Worm (Caenorhabditis elegans): ENCODE measurements around the gene Y71H2AM.29.
A peak's percentile ranks its signal among the peaks of the same experiment; 100 is the strongest.

Gene Y71H2AM.29

DNA sequence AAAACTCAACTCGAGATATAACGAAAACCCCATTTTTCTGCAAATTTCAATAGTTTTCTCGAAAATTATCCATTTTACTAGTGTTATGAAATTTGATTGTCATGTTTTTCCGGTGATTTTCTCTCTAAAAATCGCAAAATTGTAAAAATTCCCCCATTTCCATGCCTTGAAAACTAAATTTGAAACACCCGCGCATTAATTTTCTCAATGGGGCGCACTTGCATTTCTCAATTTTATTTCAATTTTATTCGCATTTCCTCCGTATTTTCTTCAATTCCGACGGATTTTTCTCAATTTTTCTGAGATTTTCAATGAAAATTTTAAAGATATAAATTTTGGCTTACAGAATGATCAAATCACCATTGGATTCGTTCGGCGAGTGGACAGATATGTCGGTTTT, 27.5 kb upstream of the Y71H2AM.29 start, which contains the start of gene Y71H2AM.3:
Gene Y71H2AM.3, plus strand, starts transcription at position 347 of the 400 bp plus-strand sequence.
- TF ChIP-seq unc-62 (GFP tag; optimal IDR thresholded peaks at IDR 0.05) (no peak), gmeb-1 (tag; optimal IDR thresholded peaks at IDR 0.05) (peak; percentile 93), sma-3 (GFP tag; optimal IDR thresholded peaks at IDR 0.05) (peak; percentile 30), unc-55 (GFP tag; optimal IDR thresholded peaks at IDR 0.05) (peak; percentile 79), C34F6.9 (tag; optimal IDR thresholded peaks at IDR 0.05) (peak; percentile 42), lin-13 (GFP tag; optimal IDR thresholded peaks at IDR 0.05) (peak; percentile 29), nhr-25 (tag; optimal IDR thresholded peaks at IDR 0.05) (peak; percentile 40), egl-27 (tag; optimal IDR thresholded peaks at IDR 0.05) (peak; percentile 30), crh-2 (tag; optimal IDR thresholded peaks at IDR 0.05) (peak; percentile 34), ztf-4 (tag; optimal IDR thresholded peaks at IDR 0.05) (no peak), nhr-10 (tag; optimal IDR thresholded peaks at IDR 0.05) (no peak), lsy-2 (tag; optimal IDR thresholded peaks at IDR 0.05) (peak; percentile 51 to 81)

DNA sequence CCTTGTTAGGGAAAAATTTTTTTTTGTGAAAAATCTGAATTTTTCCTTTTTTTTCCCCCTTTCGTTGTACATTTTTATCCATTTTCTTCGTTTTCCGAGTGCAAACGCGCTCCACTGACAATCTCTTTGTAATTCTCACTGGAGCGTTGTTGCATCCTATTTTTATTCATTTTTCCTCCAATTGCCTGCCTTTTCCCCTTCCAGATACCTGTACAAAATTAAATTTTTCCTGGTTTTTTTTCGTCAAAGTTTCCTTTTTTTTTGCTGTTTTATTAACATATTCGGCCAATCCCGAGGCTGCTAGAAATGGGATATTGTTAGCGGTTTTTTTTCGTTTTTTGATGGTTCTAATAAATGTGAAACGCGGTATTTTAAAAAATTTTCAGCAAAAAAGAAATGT, 21.2 kb upstream of the Y71H2AM.29 start:
- peak in 1 of 2 experiments; percentile 22 for TF ChIP-seq lsy-2 (tag; optimal IDR thresholded peaks at IDR 0.05)
- peak; percentile 5 for TF ChIP-seq lin-13 (GFP tag; optimal IDR thresholded peaks at IDR 0.05)
- no peak for TF ChIP-seq sma-9 (GFP tag; optimal IDR thresholded peaks at IDR 0.05)
- no peak for TF ChIP-seq sma-9 (tag; optimal IDR thresholded peaks at IDR 0.05)
- peak; percentile 12 for TF ChIP-seq ama-1 (optimal IDR thresholded peaks at IDR 0.05)
- TF ChIP-seq ztf-11 (tag; optimal IDR thresholded peaks at IDR 0.05): no peak

DNA sequence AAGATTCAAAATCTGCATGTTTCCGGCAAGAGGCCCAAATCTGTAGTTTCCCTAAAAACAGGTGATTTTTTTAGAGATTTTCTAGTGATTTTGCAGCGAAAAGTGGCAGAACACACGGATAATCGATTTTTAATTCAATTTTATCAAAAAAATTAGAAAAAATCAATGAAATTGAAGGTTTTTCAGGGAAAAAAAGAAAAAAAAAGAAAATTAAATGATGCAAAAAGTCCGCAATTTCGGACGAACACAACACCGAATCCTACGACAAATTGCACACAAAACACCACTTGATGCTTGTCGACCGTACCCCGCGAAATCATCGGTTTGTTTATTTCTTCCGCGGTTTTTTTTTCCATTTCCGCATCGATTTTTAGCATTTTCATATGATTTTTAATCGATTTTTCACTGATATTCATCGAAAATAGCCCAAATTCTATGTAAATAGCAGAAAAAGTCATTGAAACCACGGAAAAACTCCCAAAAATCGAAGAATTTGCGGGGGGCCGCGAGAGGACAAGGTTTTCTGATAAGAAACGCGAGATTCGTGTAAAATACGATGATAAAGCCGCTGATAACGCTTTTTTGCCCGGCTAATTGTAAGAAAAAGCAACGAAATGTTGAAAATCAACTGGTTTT, 17.5 kb upstream of the Y71H2AM.29 start, which contains the start of gene tufm-1:
Gene tufm-1, minus strand, starts transcription at position 51 of the 636 bp plus-strand sequence.
- TF ChIP-seq unc-55 (GFP tag; optimal IDR thresholded peaks at IDR 0.05) (peak; percentile 80), unc-62 (GFP tag; optimal IDR thresholded peaks at IDR 0.05) (no peak), lsy-2 (tag; optimal IDR thresholded peaks at IDR 0.05) (peak; percentile 85 to 97), F13H6.1 (tag; optimal IDR thresholded peaks at IDR 0.05) (peak; percentile 17), gmeb-1 (tag; optimal IDR thresholded peaks at IDR 0.05) (peak; percentile 47), crh-2 (tag; optimal IDR thresholded peaks at IDR 0.05) (peak; percentile 45), lin-13 (GFP tag; optimal IDR thresholded peaks at IDR 0.05) (peak; percentile 69), fos-1 (tag; optimal IDR thresholded peaks at IDR 0.05) (peak; percentile 32), dmd-4 (tag; optimal IDR thresholded peaks at IDR 0.05) (no peak), C34F6.9 (tag; optimal IDR thresholded peaks at IDR 0.05) (peak; percentile 78), nhr-129 (tag; optimal IDR thresholded peaks at IDR 0.05) (peak; percentile 49), nhr-25 (tag; optimal IDR thresholded peaks at IDR 0.05) (peak; percentile 42), ztf-11 (tag; optimal IDR thresholded peaks at IDR 0.05) (no peak), aly-2 (tag; optimal IDR thresholded peaks at IDR 0.05) (no peak), ztf-1 (GFP tag; conservative IDR thresholded peaks at IDR 0.05) (no peak), mdl-1 (tag; optimal IDR thresholded peaks at IDR 0.05) (no peak)

DNA sequence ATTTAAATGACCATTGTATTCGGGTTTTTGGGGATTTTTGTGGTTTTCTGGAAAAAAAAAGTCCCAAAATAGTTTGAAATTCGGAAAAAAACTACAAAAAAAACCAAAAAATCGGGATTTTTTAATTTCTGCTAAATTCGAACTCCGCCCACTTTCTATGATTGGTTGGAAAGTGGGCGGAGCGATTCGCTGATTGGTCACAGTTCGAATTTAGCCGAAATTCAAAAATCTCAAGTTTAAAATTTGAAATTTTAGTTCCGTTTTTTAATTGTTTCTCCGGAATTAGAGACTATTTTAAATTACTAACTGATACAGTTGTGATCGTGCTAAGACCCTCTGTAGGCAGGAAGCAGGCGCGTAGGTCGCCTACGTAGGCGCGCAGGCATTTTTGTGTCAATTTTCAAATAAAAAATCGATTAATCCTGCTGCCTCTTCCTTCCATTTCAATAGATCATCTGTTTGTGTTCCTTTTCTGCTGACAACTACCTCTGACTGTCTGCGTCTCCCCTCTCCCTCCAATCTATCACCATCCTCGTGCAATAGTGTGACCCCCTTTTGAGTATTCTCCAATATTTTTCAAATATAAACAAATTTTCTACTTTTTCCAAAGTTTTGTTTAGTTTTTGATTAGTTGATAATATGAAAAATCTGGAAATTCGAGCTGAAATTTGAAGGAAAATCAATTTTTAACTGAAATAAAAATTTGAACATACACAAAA, 16.2 kb upstream of the Y71H2AM.29 start:
- no peak for TF ChIP-seq nhr-11 (tag; optimal IDR thresholded peaks at IDR 0.05)
- TF ChIP-seq mab-5 (tag; optimal IDR thresholded peaks at IDR 0.05): no peak
- no peak for TF ChIP-seq R02D3.7 (tag; optimal IDR thresholded peaks at IDR 0.05)
- TF ChIP-seq ztf-1 (GFP tag; conservative IDR thresholded peaks at IDR 0.05): no peak
- TF ChIP-seq lsy-2 (tag; optimal IDR thresholded peaks at IDR 0.05): peak in 1 of 2 experiments; percentile 13
- TF ChIP-seq elt-3 (tag; optimal IDR thresholded peaks at IDR 0.05): no peak
- TF ChIP-seq ztf-11 (tag; optimal IDR thresholded peaks at IDR 0.05): no peak
- no peak for TF ChIP-seq ceh-82 (tag; optimal IDR thresholded peaks at IDR 0.05)

DNA sequence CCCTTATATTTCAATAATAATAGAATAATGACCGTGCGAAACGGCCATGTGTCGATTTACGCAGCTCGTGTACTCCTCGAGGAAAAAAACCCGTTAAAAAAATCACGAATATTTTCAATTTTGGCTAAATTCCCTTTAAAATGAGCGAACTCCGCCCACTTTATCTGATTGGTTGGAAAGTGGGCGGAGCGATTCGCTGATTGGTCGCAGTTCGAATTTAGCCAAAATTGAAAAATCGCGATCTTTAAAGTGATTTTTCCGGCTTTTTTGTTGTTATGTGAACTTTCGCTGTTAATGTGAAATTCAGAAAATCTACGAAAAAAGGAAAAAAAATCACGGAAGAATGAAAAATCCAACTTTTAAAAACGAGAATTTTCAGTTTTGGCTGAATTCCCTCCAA, 14.7 kb upstream of the Y71H2AM.29 start:
- TF ChIP-seq ztf-4 (tag; optimal IDR thresholded peaks at IDR 0.05) (no peak), crh-2 (tag; optimal IDR thresholded peaks at IDR 0.05) (no peak), ZK546.5 (tag; optimal IDR thresholded peaks at IDR 0.05) (no peak), egl-27 (tag; optimal IDR thresholded peaks at IDR 0.05) (no peak), ztf-11 (tag; optimal IDR thresholded peaks at IDR 0.05) (no peak), R02D3.7 (tag; optimal IDR thresholded peaks at IDR 0.05) (no peak)

DNA sequence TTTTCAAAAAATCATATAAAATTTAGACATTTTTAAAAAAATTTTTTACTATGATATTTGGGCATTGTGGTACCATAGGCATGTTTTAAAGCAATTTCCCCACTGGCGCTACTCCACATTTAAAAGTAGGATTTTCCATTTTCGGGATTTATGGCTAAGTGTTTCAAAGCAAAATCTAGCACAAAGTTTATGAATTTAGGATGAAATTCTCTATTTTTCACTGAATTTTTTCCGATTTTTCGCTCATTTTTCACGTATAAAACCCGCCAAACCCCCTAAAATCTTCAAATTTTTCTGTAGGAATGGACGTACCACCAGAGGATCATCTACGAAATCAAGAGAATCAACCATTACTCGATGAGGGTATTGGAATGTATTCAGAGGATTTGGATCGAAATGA, 13.6 kb upstream of the Y71H2AM.29 start, which contains the start of gene pipp-4P:
Gene pipp-4P, plus strand, starts transcription at position 301 of the 400 bp plus-strand sequence.
- TF ChIP-seq dmd-4 (tag; optimal IDR thresholded peaks at IDR 0.05) (no peak), skn-1 (tag; optimal IDR thresholded peaks at IDR 0.05) (no peak), mbf-1 (tag; optimal IDR thresholded peaks at IDR 0.05) (no peak), ztf-11 (tag; optimal IDR thresholded peaks at IDR 0.05) (no peak), fos-1 (tag; optimal IDR thresholded peaks at IDR 0.05) (no peak), blmp-1 (tag; optimal IDR thresholded peaks at IDR 0.05; ENCODE audit: insufficient read depth) (no peak), nhr-21 (tag; optimal IDR thresholded peaks at IDR 0.05) (no peak), ceh-82 (tag; optimal IDR thresholded peaks at IDR 0.05) (no peak), lin-11 (tag; optimal IDR thresholded peaks at IDR 0.05) (no peak), F13H6.1 (tag; optimal IDR thresholded peaks at IDR 0.05) (no peak), ama-1 (optimal IDR thresholded peaks at IDR 0.05) (no peak), ztf-1 (GFP tag; conservative IDR thresholded peaks at IDR 0.05) (no peak), unc-62 (GFP tag; optimal IDR thresholded peaks at IDR 0.05) (no peak), ztf-4 (tag; optimal IDR thresholded peaks at IDR 0.05) (no peak), aly-2 (tag; optimal IDR thresholded peaks at IDR 0.05) (no peak), ceh-16 (tag; optimal IDR thresholded peaks at IDR 0.05) (no peak), unc-55 (GFP tag; optimal IDR thresholded peaks at IDR 0.05) (no peak)
